Worm (Caenorhabditis elegans) whole organism, L1 larva: ENCODE results near the gene F32D8.3.

Experiments used
- C34B4.2 ChIP-seq: sonication (generic microtip); optimal IDR thresholded peaks from 2 replicates; lab custom pipeline; 2017; ENCODE audit warnings: mild to moderate bottlenecking, missing genetic modification characterization, missing compliant biosample characterization
- F16B12.6 ChIP-seq: fragments of 150-350 bp; optimal IDR thresholded peaks from 2 replicates; lab custom pipeline; 2014; ENCODE audit warnings: missing biosample characterization, missing genetic modification characterization
- aha-1 ChIP-seq: fragments of 150-350 bp; optimal IDR thresholded peaks from 2 replicates; lab custom pipeline; 2014; ENCODE audit warnings: missing biosample characterization, missing genetic modification characterization
- ama-1 ChIP-seq: fragments of 150-350 bp; optimal IDR thresholded peaks from 2 replicates; lab custom pipeline; 2014
- blmp-1 ChIP-seq: fragments of 150-350 bp; optimal IDR thresholded peaks from 2 replicates; lab custom pipeline; 2014; ENCODE audit warnings: missing biosample characterization, missing genetic modification characterization
- ceh-8 ChIP-seq: fragments of 200-800 bp; sonication (Bioruptor generic); optimal IDR thresholded peaks from 2 replicates; lab custom pipeline; 2018; ENCODE audit warnings: mild to moderate bottlenecking, missing genetic modification characterization, moderate library complexity, missing compliant biosample characterization
- ceh-82 ChIP-seq, 3 experiments: fragments of 150-350 bp in 1 of 3; sonication (generic microtip) in 2 of 3; optimal IDR thresholded peaks; 2 replicates each; lab custom pipeline; 2014 to 2017; ENCODE audit warnings: missing biosample characterization in 3 of 3, missing genetic modification characterization in 3 of 3
- ceh-88 ChIP-seq: fragments of 200-800 bp; sonication (Bioruptor generic); IDR thresholded peaks from 2 replicates; pipeline ENCODE4 v1.3.6; 2022; ENCODE audit warnings: missing genetic modification characterization, missing compliant biosample characterization
- ceh-90 ChIP-seq: sonication (generic microtip); optimal IDR thresholded peaks from 2 replicates; lab custom pipeline; 2016; ENCODE audit warnings: missing genetic modification characterization, missing compliant biosample characterization
- ces-1 ChIP-seq: fragments of 150-350 bp; optimal IDR thresholded peaks from 2 replicates; lab custom pipeline; 2014; ENCODE audit warnings: missing biosample characterization, missing genetic modification reagents, missing genetic modification characterization
- dsc-1 ChIP-seq: sonication (generic microtip); optimal IDR thresholded peaks from 2 replicates; lab custom pipeline; 2016; ENCODE audit warnings: mild to moderate bottlenecking, missing genetic modification characterization, missing compliant biosample characterization
- efl-1 ChIP-seq, 4 experiments: fragments of 150-350 bp; optimal IDR thresholded peaks in 3 of 4; peaks in 1 of 4; 1 replicate in 1 of 4; 2 replicates in 3 of 4; lab custom pipeline; 2014; ENCODE audit warnings: missing biosample characterization in 2 of 4, missing genetic modification characterization in 2 of 4, missing genetic modification reagents in 2 of 4
- efl-3 ChIP-seq: fragments of 200-800 bp; sonication (Bioruptor generic); optimal IDR thresholded peaks from 2 replicates; lab custom pipeline; 2018; ENCODE audit warnings: mild to moderate bottlenecking, missing genetic modification characterization, missing compliant biosample characterization
- egl-13 ChIP-seq: sonication (generic microtip); optimal IDR thresholded peaks from 2 replicates; lab custom pipeline; 2016; ENCODE audit warnings: missing genotype, missing genetic modification reagents, missing genetic modification characterization, missing compliant biosample characterization
- egl-27 ChIP-seq, 2 experiments: fragments of 150-350 bp in 1 of 2; sonication (generic microtip); optimal IDR thresholded peaks; 3 replicates each; lab custom pipeline; 2017 to 2018; ENCODE audit warnings: missing biosample characterization in 2 of 2, missing genetic modification characterization in 2 of 2, missing genetic modification reagents in 2 of 2
- elt-2 ChIP-seq: sonication (generic microtip); optimal IDR thresholded peaks from 2 replicates; lab custom pipeline; 2016; ENCODE audit warnings: missing genetic modification characterization, mild to moderate bottlenecking, inconsistent platforms, missing compliant biosample characterization, missing genetic modification reagents
- elt-3 ChIP-seq, 6 experiments: fragments of 150-350 bp in 1 of 6; sonication (generic microtip); optimal IDR thresholded peaks; 2 replicates each; lab custom pipeline; 2017 to 2018; ENCODE audit warnings: missing biosample characterization in 6 of 6, missing genetic modification characterization in 6 of 6, inconsistent platforms in 1 of 6
- ets-5 ChIP-seq: fragments of 200-800 bp; sonication (Bioruptor generic); IDR thresholded peaks from 2 replicates; pipeline ENCODE4 v1.3.6; 2022; ENCODE audit warnings: missing genetic modification characterization, missing compliant biosample characterization
- fkh-10 ChIP-seq: sonication (generic microtip); optimal IDR thresholded peaks from 2 replicates; lab custom pipeline; 2017; ENCODE audit warnings: missing biosample characterization, missing genetic modification reagents, missing genetic modification characterization
- fkh-4 ChIP-seq: sonication (generic microtip); optimal IDR thresholded peaks from 2 replicates; lab custom pipeline; 2016; ENCODE audit warnings: missing compliant biosample characterization, missing genetic modification characterization, borderline replicate concordance
- fkh-8 ChIP-seq: sonication (generic microtip); optimal IDR thresholded peaks from 2 replicates; lab custom pipeline; 2016; ENCODE audit warnings: mild to moderate bottlenecking, missing genetic modification characterization, missing compliant biosample characterization
- fos-1 ChIP-seq: fragments of 150-350 bp; optimal IDR thresholded peaks from 2 replicates; lab custom pipeline; 2014; ENCODE audit warnings: missing biosample characterization, missing genetic modification characterization
- grh-1 ChIP-seq: fragments of 200-800 bp; sonication (Bioruptor generic); IDR thresholded peaks from 2 replicates; pipeline ENCODE4 v1.3.6; 2022; ENCODE audit warnings: missing genetic modification reagents, missing genetic modification characterization, missing compliant biosample characterization
- hlh-4 ChIP-seq: sonication (generic microtip); optimal IDR thresholded peaks from 2 replicates; lab custom pipeline; 2016; ENCODE audit warnings: mild to moderate bottlenecking, missing genetic modification characterization, missing compliant biosample characterization
- hpl-2 ChIP-seq: fragments of 150-350 bp; optimal IDR thresholded peaks from 2 replicates; lab custom pipeline; 2014; ENCODE audit warnings: missing biosample characterization, missing genetic modification reagents, missing genetic modification characterization
- isw-1 ChIP-seq: fragments of 200-800 bp; sonication (Bioruptor generic); IDR thresholded peaks from 2 replicates; pipeline ENCODE4 v1.3.6; 2022; ENCODE audit warnings: missing genetic modification characterization, missing compliant biosample characterization
- lin-13 ChIP-seq: fragments of 150-350 bp; optimal IDR thresholded peaks from 2 replicates; lab custom pipeline; 2014; ENCODE audit warnings: missing biosample characterization, missing genetic modification reagents, missing genetic modification characterization
- lin-15B ChIP-seq: fragments of 150-350 bp; sonication (generic microtip); optimal IDR thresholded peaks from 3 replicates; lab custom pipeline; 2014; ENCODE audit warnings: missing biosample characterization, missing genetic modification characterization
- lin-35 ChIP-seq, 2 experiments: fragments of 150-350 bp; optimal IDR thresholded peaks; 2 replicates each; lab custom pipeline; 2014; ENCODE audit warnings: missing biosample characterization in 2 of 2, missing genetic modification characterization in 2 of 2, missing genetic modification reagents in 2 of 2
- lir-3 ChIP-seq: sonication (generic microtip); optimal IDR thresholded peaks from 2 replicates; lab custom pipeline; 2016; ENCODE audit warnings: mild to moderate bottlenecking, missing genetic modification characterization, moderate library complexity, missing compliant biosample characterization; ENCODE audit not compliant: poor library complexity
- lsy-2 ChIP-seq, 2 experiments: fragments of 150-350 bp; optimal IDR thresholded peaks; 2 replicates each; lab custom pipeline; 2014; ENCODE audit warnings: missing biosample characterization in 2 of 2, missing genetic modification characterization in 2 of 2
- mep-1 ChIP-seq: fragments of 150-350 bp; optimal IDR thresholded peaks from 2 replicates; lab custom pipeline; 2014; ENCODE audit warnings: missing biosample characterization, missing genetic modification characterization
- nhr-20 ChIP-seq: sonication (generic microtip); optimal IDR thresholded peaks from 2 replicates; lab custom pipeline; 2016; ENCODE audit warnings: mild to moderate bottlenecking, missing genetic modification characterization, missing compliant biosample characterization
- nhr-237 ChIP-seq: fragments of 150-350 bp; optimal IDR thresholded peaks from 2 replicates; lab custom pipeline; 2014; ENCODE audit warnings: missing biosample characterization, missing genetic modification characterization
- nhr-28 ChIP-seq: fragments of 150-350 bp; optimal IDR thresholded peaks from 2 replicates; lab custom pipeline; 2014; ENCODE audit warnings: missing biosample characterization, missing genetic modification characterization
- nhr-47 ChIP-seq: sonication (generic microtip); optimal IDR thresholded peaks from 2 replicates; lab custom pipeline; 2016; ENCODE audit warnings: mild to moderate bottlenecking, missing genetic modification characterization, moderate library complexity, missing compliant biosample characterization
- nhr-71 ChIP-seq: sonication (generic microtip); optimal IDR thresholded peaks from 2 replicates; lab custom pipeline; 2016; ENCODE audit warnings: mild to moderate bottlenecking, missing genetic modification characterization, moderate library complexity, missing compliant biosample characterization
- nhr-76 ChIP-seq: sonication (generic microtip); optimal IDR thresholded peaks from 2 replicates; lab custom pipeline; 2017; ENCODE audit warnings: missing biosample characterization, missing genetic modification characterization
- nhr-85 ChIP-seq: sonication (generic microtip); peaks from one replicate; lab custom pipeline; 2016; ENCODE audit warnings: missing genetic modification characterization, inconsistent platforms, missing compliant biosample characterization
- nhr-90 ChIP-seq: sonication (generic microtip); optimal IDR thresholded peaks from 2 replicates; lab custom pipeline; 2016; ENCODE audit warnings: mild to moderate bottlenecking, missing genetic modification characterization, missing compliant biosample characterization; ENCODE audit not compliant: poor library complexity
- pag-3 ChIP-seq: sonication (generic microtip); optimal IDR thresholded peaks from 2 replicates; lab custom pipeline; 2017; ENCODE audit warnings: missing genetic modification characterization, mild to moderate bottlenecking, missing compliant biosample characterization, antibody characterized with exemption, borderline replicate concordance; ENCODE audit not compliant: insufficient read depth
- pax-3 ChIP-seq: fragments of 200-800 bp; sonication (Bioruptor generic); optimal IDR thresholded peaks from 2 replicates; lab custom pipeline; 2018; ENCODE audit warnings: mild to moderate bottlenecking, missing genetic modification characterization, moderate library complexity, missing compliant biosample characterization
- pqm-1 ChIP-seq: sonication (generic microtip); optimal IDR thresholded peaks from 3 replicates; lab custom pipeline; 2017; ENCODE audit warnings: missing biosample characterization, missing genetic modification characterization
- snpc-4 ChIP-seq: fragments of 150-350 bp; optimal IDR thresholded peaks from 2 replicates; lab custom pipeline; 2014; ENCODE audit warnings: missing biosample characterization, missing genetic modification characterization
- snu-23 ChIP-seq: sonication (generic microtip); optimal IDR thresholded peaks from 2 replicates; lab custom pipeline; 2016; ENCODE audit warnings: missing genetic modification characterization, missing compliant biosample characterization
- sox-4 ChIP-seq: sonication (generic microtip); optimal IDR thresholded peaks from 2 replicates; lab custom pipeline; 2016; ENCODE audit warnings: missing genetic modification characterization, missing compliant biosample characterization
- sptf-1 ChIP-seq: fragments of 150-350 bp; optimal IDR thresholded peaks from 2 replicates; lab custom pipeline; 2014; ENCODE audit warnings: missing biosample characterization, missing genetic modification characterization
- swsn-7 ChIP-seq: sonication (generic microtip); optimal IDR thresholded peaks from 2 replicates; lab custom pipeline; 2016; ENCODE audit warnings: missing genetic modification characterization, missing compliant biosample characterization
- tlp-1 ChIP-seq: fragments of 150-350 bp; optimal IDR thresholded peaks from 2 replicates; lab custom pipeline; 2014; ENCODE audit warnings: missing biosample characterization, missing genetic modification characterization
- xbp-1 ChIP-seq: sonication (generic microtip); optimal IDR thresholded peaks from 2 replicates; lab custom pipeline; 2016; ENCODE audit warnings: missing genetic modification characterization, missing compliant biosample characterization
- zip-4 ChIP-seq: fragments of 200-800 bp; sonication (Bioruptor generic); optimal IDR thresholded peaks from 2 replicates; lab custom pipeline; 2018; ENCODE audit warnings: mild to moderate bottlenecking, missing genetic modification characterization, moderate library complexity, missing compliant biosample characterization
- ztf-4 ChIP-seq: fragments of 150-350 bp; optimal IDR thresholded peaks from 2 replicates; lab custom pipeline; 2014; ENCODE audit warnings: missing biosample characterization, missing genetic modification characterization

Gene F32D8.3

DNA sequence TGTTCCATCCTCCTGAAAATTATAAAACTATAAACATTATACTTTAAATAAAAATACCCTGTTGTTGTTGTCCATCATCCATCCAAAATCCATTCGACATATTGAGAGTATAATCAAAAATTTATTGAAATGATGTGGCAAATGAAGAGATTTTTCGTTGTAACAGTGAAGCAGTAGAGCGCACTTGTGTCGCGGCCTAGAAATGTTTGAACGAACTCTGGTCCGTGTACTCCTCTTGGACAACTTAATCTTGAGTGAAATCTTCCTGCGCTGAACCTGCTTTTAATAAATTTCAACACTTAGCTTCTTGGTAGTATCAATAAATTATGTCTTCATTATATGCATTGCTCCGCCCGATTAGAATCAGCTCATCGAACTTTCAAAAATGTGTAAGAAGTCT, 8.0 kb downstream of the F32D8.3 start, which contains the start of the genes F32D8.14 and F32D8.5 (continued):
- TF ChIP-seq lir-3 (peak; percentile 96), isw-1 (peak; percentile 61), ceh-90 (tag; lab: Kevin White, UChicago) (peak; percentile 88), snpc-4 (tag; lab: Kevin White, UChicago) (peak; percentile 51), nhr-47 (tag; lab: Kevin White, UChicago) (peak; percentile 89), ets-5 (GFP tag; lab: Robert Waterston, UW) (no peak), aha-1 (tag; lab: Kevin White, UChicago) (no peak), pag-3 (tag; lab: Kevin White, UChicago) (no peak), nhr-85 (tag; lab: Kevin White, UChicago) (peak; percentile 93), elt-3 (tag; optimal IDR thresholded peaks at IDR 0.05; lab: Kevin White, UChicago) (peak in 1 of 6 experiments; percentile 77), fkh-4 (tag; lab: Kevin White, UChicago) (peak; percentile 80), fkh-10 (GFP tag; lab: Kevin White, UChicago) (no peak), lin-15B (tag; lab: Kevin White, UChicago) (peak; percentile 84), egl-13 (peak; percentile 85), nhr-237 (tag; lab: Kevin White, UChicago) (peak; percentile 27), blmp-1 (tag; lab: Kevin White, UChicago) (peak; percentile 68), nhr-76 (no peak), pqm-1 (no peak), fkh-8 (peak; percentile 84), nhr-71 (tag; lab: Kevin White, UChicago) (peak; percentile 94), C34B4.2 (tag; lab: Kevin White, UChicago) (no peak), ceh-88 (no peak; the same call in 1 of the 2 replicates), hpl-2 (GFP tag; lab: Kevin White, UChicago) (no peak), elt-2 (peak; percentile 53), sox-4 (tag; lab: Kevin White, UChicago) (peak; percentile 85), swsn-7 (tag; lab: Kevin White, UChicago) (peak; percentile 91), efl-1 (optimal IDR thresholded peaks at IDR 0.05; lab: Kevin White, UChicago) (peak; percentile 83 to 87), efl-1 (GFP tag; optimal IDR thresholded peaks at IDR 0.05 in 1 of 2; lab: Kevin White, UChicago) (peak; percentile 82 to 98), efl-3 (GFP tag; lab: Kevin White, UChicago) (no peak), lin-35 (GFP tag; optimal IDR thresholded peaks at IDR 0.05; lab: Kevin White, UChicago) (peak; percentile 85 to 88), ceh-82 (tag; optimal IDR thresholded peaks at IDR 0.05; lab: Kevin White, UChicago) (peak; percentile 56 to 84 (median 76)), sptf-1 (tag; lab: Kevin White, UChicago) (no peak)

ce11 chrV:10896295-10896694, 9.7 kb downstream of the F32D8.3 start, which contains the start of gene F32D8.13:
F32D8.13 (minus strand) TSS chrV:10896543.
- TF ChIP-seq sptf-1 (tag; lab: Kevin White, UChicago), result no peak
- TF ChIP-seq F16B12.6 (tag; lab: Kevin White, UChicago), result no peak
- TF ChIP-seq elt-2, result peak; percentile 14
- peak; percentile 12 to 20 for TF ChIP-seq lsy-2 (tag; optimal IDR thresholded peaks at IDR 0.05; lab: Kevin White, UChicago)
- no peak for TF ChIP-seq fos-1 (tag; lab: Kevin White, UChicago)
- no peak for TF ChIP-seq hpl-2 (GFP tag; lab: Kevin White, UChicago)
- TF ChIP-seq ces-1, result no peak
- TF ChIP-seq ceh-8 (GFP tag; lab: Kevin White, UChicago), result no peak
- no peak for TF ChIP-seq xbp-1 (tag; lab: Kevin White, UChicago)
- no peak for TF ChIP-seq hlh-4 (tag; lab: Kevin White, UChicago)
- TF ChIP-seq lin-35 (GFP tag; optimal IDR thresholded peaks at IDR 0.05; lab: Kevin White, UChicago), result no peak
- no peak for TF ChIP-seq nhr-28 (tag; lab: Kevin White, UChicago)
- TF ChIP-seq ama-1 (lab: Kevin White, UChicago), result no peak
- no peak for TF ChIP-seq lin-13 (GFP tag; lab: Kevin White, UChicago)
- TF ChIP-seq grh-1 (GFP tag; lab: Robert Waterston, UW), result no peak
- TF ChIP-seq tlp-1 (tag; lab: Kevin White, UChicago), result no peak
- peak; percentile 40 for TF ChIP-seq nhr-71 (tag; lab: Kevin White, UChicago)
- no peak for TF ChIP-seq egl-27 (tag; optimal IDR thresholded peaks at IDR 0.05; lab: Kevin White, UChicago)
- TF ChIP-seq nhr-20 (tag; lab: Kevin White, UChicago), result no peak
- TF ChIP-seq efl-3 (GFP tag; lab: Kevin White, UChicago), result no peak
- no peak for TF ChIP-seq mep-1 (tag; lab: Kevin White, UChicago)
- no peak for TF ChIP-seq snu-23 (GFP tag; lab: Kevin White, UChicago)
- peak; percentile 33 for TF ChIP-seq nhr-90 (tag; lab: Kevin White, UChicago)
- no peak for TF ChIP-seq zip-4 (GFP tag; lab: Kevin White, UChicago)
- TF ChIP-seq ztf-4, result no peak
- no peak for TF ChIP-seq pax-3 (tag; lab: Kevin White, UChicago)
- TF ChIP-seq dsc-1 (tag; lab: Kevin White, UChicago), result no peak
